Fruit fly (Drosophila melanogaster): ENCODE measurements around the gene stnA.

dm6 chrX:23011203-23011602 lies 6.8 kb upstream of the stnA start, which contains the start of gene FucTC:
- TF ChIP-seq EcR (GFP tag; optimal IDR thresholded peaks at IDR 0.05) (no peak), pan (optimal IDR thresholded peaks at IDR 0.05) (no peak)
